Worm (Caenorhabditis elegans) whole organism, early embryonic: ENCODE measurements around the gene adt-2.

Source experiments
- B0310.2 ChIP-seq: sonication (generic microtip); optimal IDR thresholded peaks from 2 replicates; lab custom pipeline; 2016; ENCODE audit warnings: mild to moderate bottlenecking, missing genetic modification characterization, missing compliant biosample characterization
- aly-1 ChIP-seq: sonication (generic microtip); optimal IDR thresholded peaks from 2 replicates; lab custom pipeline; 2016; ENCODE audit warnings: missing genetic modification characterization, missing compliant biosample characterization
- ama-1 ChIP-seq: fragments of 150-350 bp; optimal IDR thresholded peaks from 2 replicates; lab custom pipeline; 2014
- ceh-13 ChIP-seq: fragments of 200-800 bp; sonication (Bioruptor generic); optimal IDR thresholded peaks from 2 replicates; lab custom pipeline; 2018; ENCODE audit warnings: mild to moderate bottlenecking, missing genetic modification characterization, missing compliant biosample characterization
- ceh-36 ChIP-seq: sonication (generic microtip); optimal IDR thresholded peaks from 2 replicates; lab custom pipeline; 2016; ENCODE audit warnings: missing genetic modification characterization, inconsistent platforms, missing compliant biosample characterization
- ets-7 ChIP-seq: sonication (generic microtip); optimal IDR thresholded peaks from 2 replicates; lab custom pipeline; 2016; ENCODE audit warnings: missing genotype, missing genetic modification characterization, missing compliant biosample characterization
- flt-1 ChIP-seq: fragments of 200-800 bp; sonication (Bioruptor generic); IDR thresholded peaks from 2 replicates; pipeline ENCODE4 v1.3.6; 2022; ENCODE audit warnings: missing genetic modification characterization, missing compliant biosample characterization
- hmbx-1 ChIP-seq: sonication (generic microtip); optimal IDR thresholded peaks from 2 replicates; lab custom pipeline; 2016; ENCODE audit warnings: mild to moderate bottlenecking, missing genetic modification characterization, missing compliant biosample characterization
- hmg-4 ChIP-seq: fragments of 200-800 bp; sonication (Bioruptor generic); optimal IDR thresholded peaks from 2 replicates; lab custom pipeline; 2018; ENCODE audit warnings: mild to moderate bottlenecking, missing genetic modification characterization, missing compliant biosample characterization
- hnd-1 ChIP-seq: sonication (generic microtip); optimal IDR thresholded peaks from 2 replicates; lab custom pipeline; 2016; ENCODE audit warnings: missing genetic modification characterization, missing compliant biosample characterization
- scrt-1 ChIP-seq: fragments of 200-800 bp; sonication (Bioruptor generic); IDR thresholded peaks from 2 replicates; pipeline ENCODE4 v1.3.6; 2022; ENCODE audit warnings: missing genetic modification characterization, missing compliant biosample characterization
- sea-1 ChIP-seq: fragments of 200-800 bp; sonication (Bioruptor generic); conservative IDR thresholded peaks from 2 replicates; pipeline ENCODE4 v1.3.6; 2022; ENCODE audit warnings: missing genetic modification characterization, missing compliant biosample characterization
- tbx-11 ChIP-seq: fragments of 200-800 bp; sonication (Bioruptor generic); IDR thresholded peaks from 2 replicates; pipeline ENCODE4 v1.3.6; 2022; ENCODE audit warnings: missing genetic modification characterization, missing compliant biosample characterization
- tra-4 ChIP-seq: sonication (generic microtip); optimal IDR thresholded peaks from 2 replicates; lab custom pipeline; 2017; ENCODE audit warnings: missing genetic modification characterization, missing compliant biosample characterization

DNA sequence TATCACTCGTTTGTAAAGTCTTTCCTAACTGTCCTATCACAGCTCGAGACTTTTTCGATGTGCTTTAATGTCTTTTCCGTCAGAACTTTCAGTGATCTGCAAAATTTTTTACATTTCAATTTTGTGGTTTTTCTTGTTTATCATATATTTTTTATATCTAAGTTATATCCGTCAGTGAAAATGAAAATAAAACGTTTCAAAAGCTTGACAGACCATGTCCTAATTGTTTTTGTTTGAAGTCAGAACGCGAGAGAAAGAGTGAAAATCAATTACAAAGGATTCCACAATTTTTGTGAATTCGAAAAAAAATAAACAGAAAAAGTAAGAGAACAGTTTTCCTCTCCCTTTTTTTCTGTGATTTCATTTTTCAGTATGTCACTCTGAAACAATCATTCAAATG is 37.9 kb upstream of the adt-2 start, which contains the start of gene F46C8.1:
- TF ChIP-seq ceh-36 (tag; lab: Kevin White, UChicago) = no peak
- TF ChIP-seq ceh-13 (GFP tag; lab: Kevin White, UChicago) = no peak
- TF ChIP-seq flt-1 = no peak
- no peak for TF ChIP-seq ama-1 (lab: Kevin White, UChicago)
- no peak for TF ChIP-seq hmg-4 (GFP tag; lab: Kevin White, UChicago)
- no peak for TF ChIP-seq tra-4 (tag; lab: Kevin White, UChicago)
- no peak for TF ChIP-seq hmbx-1 (tag; lab: Kevin White, UChicago)
- TF ChIP-seq B0310.2 (tag; lab: Kevin White, UChicago) = no peak
- TF ChIP-seq hnd-1 (tag; lab: Kevin White, UChicago) = no peak
- TF ChIP-seq tbx-11 (GFP tag; lab: Robert Waterston, UW) = no peak
- no peak for TF ChIP-seq ets-7 (tag; lab: Kevin White, UChicago)
- TF ChIP-seq aly-1 (tag; lab: Kevin White, UChicago) = no peak
- TF ChIP-seq scrt-1 (GFP tag; lab: Robert Waterston, UW) = no peak
- TF ChIP-seq sea-1 (GFP tag; lab: Robert Waterston, UW) = no peak
